Worm (Caenorhabditis elegans) whole organism, L4 larva: ENCODE results near the gene mig-22.
A peak's percentile ranks its signal among the peaks of the same experiment; 100 is the strongest.

Experiments
- F26F4.8 ChIP-seq: fragments of 200-800 bp; sonication (Bioruptor generic); conservative IDR thresholded peaks from 2 replicates; pipeline ENCODE4 v1.3.6; 2022; ENCODE audit warnings: missing genetic modification characterization, missing compliant biosample characterization
- F49E8.2 ChIP-seq: sonication (generic microtip); optimal IDR thresholded peaks from 2 replicates; lab custom pipeline; 2016; ENCODE audit warnings: missing compliant biosample characterization, mild to moderate bottlenecking, missing genetic modification characterization, borderline replicate concordance
- T20F7.1 ChIP-seq: fragments of 200-800 bp; sonication (Bioruptor generic); optimal IDR thresholded peaks from 2 replicates; lab custom pipeline; 2018; ENCODE audit warnings: mild to moderate bottlenecking, missing genetic modification characterization, missing compliant biosample characterization
- Y48G9A.11 ChIP-seq: fragments of 200-800 bp; sonication (Bioruptor generic); IDR thresholded peaks from 2 replicates; pipeline ENCODE4 v1.3.6; 2022; ENCODE audit warnings: missing genetic modification reagents, missing genetic modification characterization, missing compliant biosample characterization
- Y75B8A.6 ChIP-seq: fragments of 200-800 bp; sonication (Bioruptor generic); IDR thresholded peaks from 2 replicates; pipeline ENCODE4 v1.3.6; 2022; ENCODE audit warnings: missing genetic modification reagents, missing genetic modification characterization, missing compliant biosample characterization
- ZK546.5 ChIP-seq, 2 experiments: sonication (generic microtip); optimal IDR thresholded peaks; 2 replicates each; lab custom pipeline; 2017; ENCODE audit warnings: missing biosample characterization in 2 of 2, missing genetic modification characterization in 2 of 2
- aha-1 ChIP-seq: fragments of 150-350 bp; peaks from one replicate; lab custom pipeline; 2014; ENCODE audit warnings: missing biosample characterization, missing genetic modification characterization
- ceh-82 ChIP-seq: sonication (generic microtip); optimal IDR thresholded peaks from 2 replicates; lab custom pipeline; 2017; ENCODE audit warnings: missing biosample characterization, missing genetic modification characterization
- ces-1 ChIP-seq: fragments of 150-350 bp; sonication (generic microtip); optimal IDR thresholded peaks from 4 replicates; lab custom pipeline; 2014; ENCODE audit warnings: missing biosample characterization, missing genetic modification reagents, missing genetic modification characterization
- ctbp-1 ChIP-seq: fragments of 200-800 bp; sonication (Bioruptor generic); IDR thresholded peaks from 2 replicates; pipeline ENCODE4 v1.3.6; 2022; ENCODE audit warnings: missing genetic modification reagents, missing genetic modification characterization, missing compliant biosample characterization
- daf-16 ChIP-seq, 3 experiments: sonication (generic microtip); optimal IDR thresholded peaks; 2 replicates each; lab custom pipeline; 2016 to 2017; ENCODE audit warnings: missing genetic modification characterization in 3 of 3, missing genetic modification reagents in 3 of 3, mild to moderate bottlenecking in 2 of 3, missing compliant biosample characterization in 2 of 3, missing biosample characterization in 1 of 3, moderate library complexity in 1 of 3
- daf-19 ChIP-seq: fragments of 200-800 bp; sonication (Bioruptor generic); conservative IDR thresholded peaks from 2 replicates; pipeline ENCODE4 v1.3.6; 2022; ENCODE audit warnings: missing genetic modification characterization, missing compliant biosample characterization
- daf-8 ChIP-seq: fragments of 200-800 bp; sonication (Bioruptor generic); IDR thresholded peaks from 2 replicates; pipeline ENCODE4 v1.3.6; 2022; ENCODE audit warnings: missing genetic modification characterization, missing compliant biosample characterization
- dmd-8 ChIP-seq: fragments of 200-800 bp; sonication (Bioruptor generic); IDR thresholded peaks from 2 replicates; pipeline ENCODE4 v1.3.6; 2022; ENCODE audit warnings: missing genetic modification characterization, missing compliant biosample characterization
- duxl-1 ChIP-seq: sonication (generic microtip); optimal IDR thresholded peaks from 2 replicates; lab custom pipeline; 2016; ENCODE audit warnings: mild to moderate bottlenecking, missing genetic modification characterization, moderate library complexity, missing compliant biosample characterization; ENCODE audit not compliant: poor library complexity
- egl-27 ChIP-seq: sonication (generic microtip); optimal IDR thresholded peaks from 3 replicates; lab custom pipeline; 2017; ENCODE audit warnings: missing biosample characterization, missing genetic modification reagents, missing genetic modification characterization
- egl-43 ChIP-seq: fragments of 200-800 bp; sonication (Bioruptor generic); IDR thresholded peaks from 2 replicates; pipeline ENCODE4 v1.3.6; 2022; ENCODE audit warnings: missing genetic modification reagents, missing genetic modification characterization, missing compliant biosample characterization
- fos-1 ChIP-seq: fragments of 150-350 bp; optimal IDR thresholded peaks from 2 replicates; lab custom pipeline; 2014; ENCODE audit warnings: missing biosample characterization, missing genetic modification characterization
- hif-1 ChIP-seq, 2 experiments: sonication (generic microtip); optimal IDR thresholded peaks; 2 replicates each; lab custom pipeline; 2016 to 2017; ENCODE audit warnings: missing compliant biosample characterization in 2 of 2, missing genetic modification characterization in 2 of 2, missing genetic modification reagents in 2 of 2, missing genotype in 2 of 2, mild to moderate bottlenecking in 1 of 2
- hlh-11 ChIP-seq: fragments of 200-800 bp; sonication (Bioruptor generic); optimal IDR thresholded peaks from 2 replicates; lab custom pipeline; 2018; ENCODE audit warnings: mild to moderate bottlenecking, missing genetic modification characterization, missing compliant biosample characterization
- jun-1 ChIP-seq: fragments of 150-350 bp; optimal IDR thresholded peaks from 2 replicates; lab custom pipeline; 2014; ENCODE audit warnings: missing biosample characterization, missing genetic modification reagents, missing genetic modification characterization
- lin-1 ChIP-seq: fragments of 200-800 bp; sonication (Bioruptor generic); IDR thresholded peaks from 2 replicates; pipeline ENCODE4 v1.3.6; 2022; ENCODE audit warnings: missing genetic modification reagents, missing genetic modification characterization, missing compliant biosample characterization
- lin-13 ChIP-seq: fragments of 150-350 bp; optimal IDR thresholded peaks from 2 replicates; lab custom pipeline; 2014; ENCODE audit warnings: missing biosample characterization, missing genetic modification reagents, missing genetic modification characterization
- lin-15B ChIP-seq: fragments of 150-350 bp; sonication (generic microtip); optimal IDR thresholded peaks from 3 replicates; lab custom pipeline; 2014; ENCODE audit warnings: missing biosample characterization, missing genetic modification characterization
- lin-29 ChIP-seq: fragments of 200-800 bp; sonication (Bioruptor generic); IDR thresholded peaks from 2 replicates; pipeline ENCODE4 v1.3.6; 2022; ENCODE audit warnings: missing genetic modification reagents, missing genetic modification characterization, missing compliant biosample characterization
- lsy-2 ChIP-seq, 2 experiments: fragments of 150-350 bp in 1 of 2; sonication (generic microtip) in 1 of 2; optimal IDR thresholded peaks; 2 replicates each; lab custom pipeline; 2014 to 2017; ENCODE audit warnings: missing biosample characterization in 2 of 2, missing genetic modification characterization in 2 of 2
- madf-5 ChIP-seq, 2 experiments: fragments of 200-800 bp; sonication (Bioruptor generic); IDR thresholded peaks; 2 replicates each; pipeline ENCODE4 v1.3.6; 2022; ENCODE audit warnings: missing compliant biosample characterization in 2 of 2, missing genetic modification characterization in 2 of 2
- madf-9 ChIP-seq: fragments of 200-800 bp; sonication (Bioruptor generic); conservative IDR thresholded peaks from 2 replicates; pipeline ENCODE4 v1.3.6; 2022; ENCODE audit warnings: missing genetic modification reagents, missing genetic modification characterization, missing compliant biosample characterization
- mdt-29 ChIP-seq: fragments of 200-800 bp; sonication (Bioruptor generic); IDR thresholded peaks from 2 replicates; pipeline ENCODE4 v1.3.6; 2022; ENCODE audit warnings: missing genetic modification reagents, missing genetic modification characterization, missing compliant biosample characterization
- mes-2 ChIP-seq: sonication (generic microtip); optimal IDR thresholded peaks from 2 replicates; lab custom pipeline; 2016; ENCODE audit warnings: missing genotype, mild to moderate bottlenecking, missing genetic modification characterization, missing compliant biosample characterization; ENCODE audit not compliant: poor library complexity, severe bottlenecking
- nhr-237 ChIP-seq: sonication (generic microtip); optimal IDR thresholded peaks from 2 replicates; lab custom pipeline; 2017; ENCODE audit warnings: missing biosample characterization, missing genetic modification characterization
- nhr-25 ChIP-seq: sonication (generic microtip); optimal IDR thresholded peaks from 2 replicates; lab custom pipeline; 2017; ENCODE audit warnings: missing genetic modification characterization, mild to moderate bottlenecking, missing compliant biosample characterization, antibody characterized with exemption, moderate library complexity, borderline replicate concordance; ENCODE audit not compliant: insufficient read depth
- nhr-28 ChIP-seq: fragments of 150-350 bp; optimal IDR thresholded peaks from 2 replicates; lab custom pipeline; 2014; ENCODE audit warnings: missing biosample characterization, missing genetic modification characterization
- nhr-41 ChIP-seq: fragments of 200-800 bp; sonication (Bioruptor generic); IDR thresholded peaks from 2 replicates; pipeline ENCODE4 v1.3.6; 2022; ENCODE audit warnings: missing genetic modification reagents, missing genetic modification characterization, missing compliant biosample characterization
- nhr-48 ChIP-seq: sonication (generic microtip); optimal IDR thresholded peaks from 2 replicates; lab custom pipeline; 2016; ENCODE audit warnings: mild to moderate bottlenecking, missing genetic modification characterization, missing compliant biosample characterization
- pha-4 ChIP-seq, 2 experiments: fragments of 150-350 bp in 1 of 2; fragments of 200-800 bp in 1 of 2; sonication (Bioruptor generic) in 1 of 2; IDR thresholded peaks in 1 of 2; optimal IDR thresholded peaks in 1 of 2; 2 replicates each; pipeline versions ENCODE4 v1.3.6 to Lab custom; 2014 to 2022; ENCODE audit warnings: missing genetic modification characterization in 2 of 2, missing genetic modification reagents in 2 of 2, missing biosample characterization in 1 of 2, missing compliant biosample characterization in 1 of 2
- pqm-1 ChIP-seq: sonication (generic microtip); optimal IDR thresholded peaks from 2 replicates; lab custom pipeline; 2017; ENCODE audit warnings: missing biosample characterization, missing genetic modification characterization
- rbr-2 ChIP-seq: sonication (generic microtip); optimal IDR thresholded peaks from 2 replicates; lab custom pipeline; 2016; ENCODE audit warnings: missing genotype, missing genetic modification characterization, missing compliant biosample characterization
- saeg-2 ChIP-seq: fragments of 200-800 bp; sonication (Bioruptor generic); IDR thresholded peaks from 2 replicates; pipeline ENCODE4 v1.3.6; 2022; ENCODE audit warnings: missing genetic modification reagents, missing genetic modification characterization, missing compliant biosample characterization
- set-16 ChIP-seq: fragments of 200-800 bp; sonication (Bioruptor generic); IDR thresholded peaks from 2 replicates; pipeline ENCODE4 v1.3.6; 2022; ENCODE audit warnings: missing genetic modification reagents, missing genetic modification characterization, missing compliant biosample characterization
- skn-1 ChIP-seq: fragments of 150-350 bp; optimal IDR thresholded peaks from 2 replicates; lab custom pipeline; 2014; ENCODE audit warnings: missing biosample characterization, missing genetic modification characterization
- snpc-1.2 ChIP-seq: fragments of 200-800 bp; sonication (Bioruptor generic); IDR thresholded peaks from 2 replicates; pipeline ENCODE4 v1.3.6; 2022; ENCODE audit warnings: missing genetic modification reagents, missing genetic modification characterization, missing compliant biosample characterization
- spr-1 ChIP-seq: sonication (generic microtip); optimal IDR thresholded peaks from 2 replicates; lab custom pipeline; 2016; ENCODE audit warnings: mild to moderate bottlenecking, missing genetic modification characterization, missing compliant biosample characterization
- spr-3 ChIP-seq: fragments of 200-800 bp; sonication (Bioruptor generic); optimal IDR thresholded peaks from 2 replicates; lab custom pipeline; 2018; ENCODE audit warnings: mild to moderate bottlenecking, missing genetic modification characterization, missing compliant biosample characterization
- tra-1 ChIP-seq: fragments of 200-800 bp; sonication (Bioruptor generic); IDR thresholded peaks from 2 replicates; pipeline ENCODE4 v1.3.6; 2022; ENCODE audit warnings: missing genetic modification reagents, missing genetic modification characterization, missing compliant biosample characterization
- unc-39 ChIP-seq: sonication (generic microtip); optimal IDR thresholded peaks from 2 replicates; lab custom pipeline; 2017; ENCODE audit warnings: missing biosample characterization, missing genetic modification characterization
- zag-1 ChIP-seq: fragments of 150-350 bp; optimal IDR thresholded peaks from 2 replicates; lab custom pipeline; 2014; ENCODE audit warnings: missing biosample characterization, missing genetic modification characterization
- zip-11 ChIP-seq: fragments of 200-800 bp; sonication (Bioruptor generic); IDR thresholded peaks from 2 replicates; pipeline ENCODE4 v1.3.6; 2022; ENCODE audit warnings: missing genetic modification characterization, missing compliant biosample characterization
- zip-2 ChIP-seq: fragments of 150-350 bp; optimal IDR thresholded peaks from 2 replicates; lab custom pipeline; 2014; ENCODE audit warnings: missing biosample characterization, missing genetic modification characterization

The mig-22 gene

DNA sequence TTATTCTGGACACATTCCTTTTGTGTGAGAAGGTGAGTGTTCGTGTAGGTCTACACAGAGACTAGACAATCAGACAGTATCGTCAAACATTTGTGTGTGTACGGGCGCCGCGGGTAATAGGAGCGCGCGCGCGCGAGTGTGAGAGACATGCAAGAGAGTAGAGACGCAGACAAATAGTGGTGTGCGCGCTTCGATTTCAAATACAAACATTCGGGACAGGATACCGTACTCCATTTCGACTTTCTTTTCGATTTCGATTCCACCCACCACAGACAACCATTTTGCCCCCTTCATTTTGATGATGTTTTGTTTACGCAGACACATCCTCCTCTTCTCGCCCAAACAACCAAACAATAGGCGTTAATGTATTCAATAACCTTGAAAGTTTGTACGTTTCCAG, 27.7 kb upstream of the mig-22 start (continued):
- TF ChIP-seq F26F4.8 (GFP tag; lab: Robert Waterston, UW) = no peak
- TF ChIP-seq lin-13 (GFP tag; lab: Kevin White, UChicago) = peak; percentile 25
- peak; percentile 52; the same call in 1 of the 2 replicates for TF ChIP-seq madf-9 (GFP tag; lab: Robert Waterston, UW)
- peak; percentile 89 for TF ChIP-seq nhr-25 (tag; lab: Kevin White, UChicago)
- TF ChIP-seq nhr-237 (tag; lab: Kevin White, UChicago) = no peak
- TF ChIP-seq daf-16 (GFP tag; optimal IDR thresholded peaks at IDR 0.05; lab: Kevin White, UChicago) = no peak
- TF ChIP-seq daf-16 (tag; optimal IDR thresholded peaks at IDR 0.05; lab: Kevin White, UChicago) = peak; percentile 53
- peak; percentile 95 for TF ChIP-seq hlh-11 (tag; lab: Kevin White, UChicago)
- no peak for TF ChIP-seq spr-1
- no peak for TF ChIP-seq ces-1 (GFP tag; lab: Kevin White, UChicago)
- TF ChIP-seq zip-2 (tag; lab: Kevin White, UChicago) = no peak
- peak; percentile 62 for TF ChIP-seq pqm-1
- TF ChIP-seq F49E8.2 (tag; lab: Kevin White, UChicago) = no peak
- TF ChIP-seq nhr-48 (tag; lab: Kevin White, UChicago) = peak; percentile 2
- TF ChIP-seq Y48G9A.11 (GFP tag; lab: Robert Waterston, UW) = no peak
- TF ChIP-seq lin-29 = no peak
- no peak for TF ChIP-seq lin-15B
- no peak for TF ChIP-seq fos-1 (tag; lab: Kevin White, UChicago)
- no peak for TF ChIP-seq mdt-29
- peak; percentile 75; the same call in 1 of the 2 replicates for TF ChIP-seq tra-1
- TF ChIP-seq daf-19 (GFP tag; lab: Robert Waterston, UW) = no peak
- peak in 1 of 2 experiments; percentile 55 for TF ChIP-seq hif-1 (tag; optimal IDR thresholded peaks at IDR 0.05; lab: Kevin White, UChicago)
- TF ChIP-seq zag-1 = no peak
- TF ChIP-seq zip-11 = no peak
- no peak for TF ChIP-seq saeg-2 (GFP tag; lab: Robert Waterston, UW)
- TF ChIP-seq dmd-8 (GFP tag; lab: Robert Waterston, UW) = no peak
- TF ChIP-seq lin-1 (GFP tag; lab: Robert Waterston, UW) = peak; percentile 49; the same call in 1 of the 2 replicates
- TF ChIP-seq spr-3 = no peak
- TF ChIP-seq ctbp-1 (GFP tag; lab: Robert Waterston, UW) = peak; percentile 71; the same call in 1 of the 2 replicates
- TF ChIP-seq aha-1 (tag; lab: Kevin White, UChicago) = peak; percentile 93
- peak; percentile 51 for TF ChIP-seq rbr-2
- TF ChIP-seq set-16 (GFP tag; lab: Robert Waterston, UW) = no peak; the same call in 1 of the 2 replicates
- peak; percentile 58; the same call in 1 of the 2 replicates for TF ChIP-seq pha-4 (GFP tag; IDR thresholded peaks at IDR 0.05; lab: Robert Waterston, UW)
- TF ChIP-seq pha-4 (tag; optimal IDR thresholded peaks at IDR 0.05; lab: Kevin White, UChicago) = peak; percentile 91
- TF ChIP-seq T20F7.1 (GFP tag; lab: Kevin White, UChicago) = peak; percentile 39
- TF ChIP-seq daf-8 (GFP tag; lab: Robert Waterston, UW) = no peak
- no peak for TF ChIP-seq ZK546.5 (tag; optimal IDR thresholded peaks at IDR 0.05; lab: Kevin White, UChicago)
- TF ChIP-seq nhr-28 (tag; lab: Kevin White, UChicago) = peak; percentile 99
- TF ChIP-seq unc-39 = no peak
- TF ChIP-seq madf-5 (GFP tag; IDR thresholded peaks at IDR 0.05; lab: Robert Waterston, UW) = no peak
- TF ChIP-seq snpc-1.2 (GFP tag; lab: Robert Waterston, UW) = no peak
- 0 out of 2 replicates have a peak, but pooled peaks have one; percentile 21 for TF ChIP-seq Y75B8A.6 (GFP tag; lab: Robert Waterston, UW)
- peak; percentile 28 for TF ChIP-seq jun-1
- TF ChIP-seq skn-1 (tag; lab: Kevin White, UChicago) = no peak
- TF ChIP-seq nhr-41 (GFP tag; lab: Robert Waterston, UW) = 0 out of 2 replicates have a peak, but pooled peaks have one; percentile 49
- no peak for TF ChIP-seq ceh-82
- TF ChIP-seq mes-2 (tag; lab: Kevin White, UChicago) = peak; percentile 76
- peak; percentile 80 for TF ChIP-seq egl-43 (GFP tag; lab: Robert Waterston, UW)
- peak; percentile 30 for TF ChIP-seq duxl-1 (tag; lab: Kevin White, UChicago)
- TF ChIP-seq egl-27 (tag; lab: Kevin White, UChicago) = no peak
- TF ChIP-seq lsy-2 (tag; optimal IDR thresholded peaks at IDR 0.05; lab: Kevin White, UChicago) = peak in 1 of 2 experiments; percentile 66
